Worm (Caenorhabditis elegans) whole organism, L4/young adult: ENCODE measurements around the gene glr-2.
"Not testable (repeated sequence)": the region's sequence is repeated elsewhere in the genome, so short reads cannot be mapped to it uniquely, and the experiment has no call there.

Experiments
- W03F9.2 ChIP-seq: fragments of 150-350 bp; optimal IDR thresholded peaks from 2 replicates; lab custom pipeline; 2014; ENCODE audit warnings: missing biosample characterization, missing genetic modification characterization
- dao-5 ChIP-seq: sonication (generic microtip); optimal IDR thresholded peaks from 2 replicates; lab custom pipeline; 2016; ENCODE audit warnings: missing genotype, missing genetic modification characterization, moderate library complexity, missing compliant biosample characterization
- him-1 ChIP-seq: sonication (generic microtip); optimal IDR thresholded peaks from 2 replicates; lab custom pipeline; 2016; ENCODE audit warnings: missing genotype, missing genetic modification reagents, missing genetic modification characterization, missing compliant biosample characterization

The glr-2 gene

ce11 chrIII:7141285-7141715, 3.5 kb downstream of the glr-2 start:
- no peak for TF ChIP-seq dao-5 (tag; lab: Kevin White, UChicago)
- peak; percentile 66 for TF ChIP-seq W03F9.2 (tag; lab: Kevin White, UChicago)

- no peak for TF ChIP-seq him-1
- no peak for TF ChIP-seq dao-5 (tag; lab: Kevin White, UChicago)
- TF ChIP-seq W03F9.2 (tag; lab: Kevin White, UChicago): no peak
Measured at ce11 chrIII:7140228-7140710, 4.5 kb downstream of the glr-2 start.

- TF ChIP-seq dao-5 (tag; lab: Kevin White, UChicago) (no peak), W03F9.2 (tag; lab: Kevin White, UChicago) (no peak), him-1 (no peak)
Measured at ce11 chrIII:7138178-7138577, 6.6 kb downstream of the glr-2 start, which contains the start of gene B0280.11. Gene B0280.11, minus strand, starts transcription at chrIII:7138278.

- TF ChIP-seq dao-5 (tag; lab: Kevin White, UChicago) (no peak), him-1 (no peak), W03F9.2 (tag; lab: Kevin White, UChicago) (no peak)
Measured at ce11 chrIII:7136015-7136414, 8.7 kb downstream of the glr-2 start, which contains the start of gene B0280.17. Gene B0280.17, minus strand, starts transcription at chrIII:7136115.

- no peak for TF ChIP-seq W03F9.2 (tag; lab: Kevin White, UChicago)
- TF ChIP-seq dao-5 (tag; lab: Kevin White, UChicago): no peak
- no peak for TF ChIP-seq him-1
Measured at ce11 chrIII:7133559-7133958, 11.2 kb downstream of the glr-2 start, which contains the start of the genes pot-1 and ggtb-1. Gene pot-1, minus strand, starts transcription at chrIII:7133678. Gene ggtb-1, plus strand, starts transcription at chrIII:7133766.

- not testable (repeated sequence) for TF ChIP-seq W03F9.2 (tag; lab: Kevin White, UChicago); dao-5 (tag; lab: Kevin White, UChicago); him-1
Measured at ce11 chrIII:7128601-7129000, 16.2 kb downstream of the glr-2 start, which contains the start of gene viro-2. Gene viro-2, plus strand, starts transcription at chrIII:7128901.

ce11 chrIII:7124364-7124763, 20.4 kb downstream of the glr-2 start, which contains the start of gene B0280.2:
Gene B0280.2, plus strand, starts transcription at chrIII:7124664.
- TF ChIP-seq dao-5 (tag; lab: Kevin White, UChicago) (no peak), him-1 (no peak), W03F9.2 (tag; lab: Kevin White, UChicago) (no peak)

ce11 chrIII:7122860-7123259, 21.9 kb downstream of the glr-2 start, which contains the start of the genes B0280.9 and rpia-1:
Gene B0280.9, minus strand, starts transcription at chrIII:7122895.
Gene rpia-1, plus strand, starts transcription at chrIII:7123128.
- no peak for TF ChIP-seq dao-5 (tag; lab: Kevin White, UChicago)
- TF ChIP-seq him-1: no peak
- TF ChIP-seq W03F9.2 (tag; lab: Kevin White, UChicago): peak; percentile 59

ce11 chrIII:7120477-7120876, 24.3 kb downstream of the glr-2 start:
- no peak for TF ChIP-seq W03F9.2 (tag; lab: Kevin White, UChicago)
- TF ChIP-seq dao-5 (tag; lab: Kevin White, UChicago): no peak
- TF ChIP-seq him-1: no peak

- peak; percentile 56 for TF ChIP-seq W03F9.2 (tag; lab: Kevin White, UChicago)
- TF ChIP-seq dao-5 (tag; lab: Kevin White, UChicago): no peak
Measured at ce11 chrIII:7116615-7117252, 28.0 kb downstream of the glr-2 start.

ce11 chrIII:7114952-7115488, 29.7 kb downstream of the glr-2 start, which contains the start of gene nhr-10:
Gene nhr-10, minus strand, starts transcription at chrIII:7115438.
- TF ChIP-seq him-1 (no peak), dao-5 (tag; lab: Kevin White, UChicago) (no peak), W03F9.2 (tag; lab: Kevin White, UChicago) (no peak)

- no peak for TF ChIP-seq W03F9.2 (tag; lab: Kevin White, UChicago)
- TF ChIP-seq him-1: no peak
- no peak for TF ChIP-seq dao-5 (tag; lab: Kevin White, UChicago)
Measured at ce11 chrIII:7112285-7112684, 32.5 kb downstream of the glr-2 start.

- TF ChIP-seq W03F9.2 (tag; lab: Kevin White, UChicago) (no peak), dao-5 (tag; lab: Kevin White, UChicago) (no peak), him-1 (no peak)
Measured at ce11 chrIII:7111793-7112192, 33.0 kb downstream of the glr-2 start, which contains the start of gene B0280.7. Gene B0280.7, minus strand, starts transcription at chrIII:7111893.

ce11 chrIII:7107965-7108364, 36.8 kb downstream of the glr-2 start, which contains the start of gene odd-1:
Gene odd-1, plus strand, starts transcription at chrIII:7108313.
- TF ChIP-seq him-1 (no peak), W03F9.2 (tag; lab: Kevin White, UChicago) (no peak), dao-5 (tag; lab: Kevin White, UChicago) (no peak)
